Worm (Caenorhabditis elegans) whole organism, early embryonic: ENCODE measurements around the gene fbxa-165.
"Not testable (repeated sequence)": the region's sequence is repeated elsewhere in the genome, so short reads cannot be mapped to it uniquely, and the experiment has no call there.

ENCODE experiments used
- aly-1 ChIP-seq: sonication (generic microtip); optimal IDR thresholded peaks from 2 replicates; lab custom pipeline; 2016; ENCODE audit warnings: missing genetic modification characterization, missing compliant biosample characterization
- ceh-36 ChIP-seq: sonication (generic microtip); optimal IDR thresholded peaks from 2 replicates; lab custom pipeline; 2016; ENCODE audit warnings: missing genetic modification characterization, inconsistent platforms, missing compliant biosample characterization

DNA sequence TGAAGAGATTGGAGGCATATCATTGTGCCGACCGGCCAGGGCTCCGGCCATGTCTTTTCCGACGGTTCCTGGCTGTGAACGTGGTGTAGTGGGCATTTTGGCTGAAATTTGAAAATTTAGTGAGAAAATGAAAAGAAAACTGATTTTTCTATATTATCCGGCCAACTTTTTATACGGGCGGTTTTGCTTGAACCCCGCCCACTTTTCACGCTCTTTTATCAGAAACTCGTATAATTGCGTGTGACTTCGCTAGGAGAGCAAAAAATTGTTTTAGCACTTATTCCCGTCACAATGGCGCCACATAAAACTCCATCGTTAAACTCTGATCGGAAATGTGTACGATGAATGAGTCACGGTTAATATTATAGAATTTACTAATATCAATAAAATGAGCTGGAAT lies 15.9 kb upstream of the fbxa-165 start, which contains the start of gene C08E3.13:
- not testable (repeated sequence) for TF ChIP-seq ceh-36, aly-1 (tag; lab: Kevin White, UChicago)
